Fruit fly (Drosophila melanogaster) whole organism, embryonic: ENCODE measurements around the gene CG8460.

ENCODE experiments used
- CG18619 ChIP-seq: fragments of 200-800 bp; sonication (Bioruptor generic); optimal IDR thresholded peaks from 3 replicates; lab custom pipeline; 2017; ENCODE audit warnings: missing biosample characterization, mild to moderate bottlenecking, missing genetic modification characterization
- CG3163 ChIP-seq: fragments of 200-800 bp; sonication (Bioruptor generic); optimal IDR thresholded peaks from 3 replicates; lab custom pipeline; 2016; ENCODE audit warnings: missing biosample characterization, missing genetic modification characterization
- CG3838 ChIP-seq: fragments of 200-800 bp; sonication (Bioruptor generic); optimal IDR thresholded peaks from 3 replicates; lab custom pipeline; 2016; ENCODE audit warnings: missing biosample characterization, missing genetic modification characterization
- CG42726 ChIP-seq: fragments of 200-800 bp; sonication (Bioruptor generic); IDR thresholded peaks from 2 replicates; pipeline ENCODE4 v1.3.6; 2022; ENCODE audit warnings: missing biosample characterization, missing genetic modification characterization; ENCODE audit not compliant: partially characterized antibody
- CG4360 ChIP-seq: fragments of 200-800 bp; sonication (Bioruptor generic); IDR thresholded peaks from 2 replicates; pipeline ENCODE4 v1.3.6; 2022; ENCODE audit warnings: missing biosample characterization, missing genetic modification characterization
- CG7372 ChIP-seq: fragments of 200-800 bp; sonication (Bioruptor generic); IDR thresholded peaks from 2 replicates; pipeline ENCODE4 v1.3.6; 2022; ENCODE audit warnings: missing biosample characterization, missing genetic modification characterization
- Taf1 ChIP-seq: fragments of 200-800 bp; sonication (Bioruptor generic); IDR thresholded peaks from 2 replicates; pipeline ENCODE4 v1.3.6; 2022; ENCODE audit warnings: missing biosample characterization, missing genetic modification characterization
- Vsx1 ChIP-seq: fragments of 200-800 bp; sonication (Bioruptor generic); optimal IDR thresholded peaks from 2 replicates; lab custom pipeline; 2017; ENCODE audit warnings: missing biosample characterization, mild to moderate bottlenecking, missing genetic modification characterization, missing genetic modification reagents
- chm ChIP-seq: fragments of 200-800 bp; sonication (Bioruptor generic); IDR thresholded peaks from 2 replicates; pipeline ENCODE4 v1.3.6; 2022; ENCODE audit warnings: missing biosample characterization, missing genetic modification characterization
- h ChIP-seq: fragments of >200 bp; optimal IDR thresholded peaks from 2 replicates; lab custom pipeline; 2017
- hb ChIP-seq: fragments of 200-800 bp; sonication (Bioruptor generic); IDR thresholded peaks from 3 replicates; pipeline ENCODE4 v1.3.6; 2022; ENCODE audit warnings: missing biosample characterization, missing genetic modification characterization; ENCODE audit not compliant: partially characterized antibody
- jigr1 ChIP-seq: fragments of 200-800 bp; sonication (Bioruptor generic); IDR thresholded peaks from 3 replicates; pipeline ENCODE4 v1.3.6; 2022; ENCODE audit warnings: missing biosample characterization, missing genetic modification characterization
- tio ChIP-seq: fragments of 200-800 bp; sonication (Bioruptor generic); optimal IDR thresholded peaks from 2 replicates; lab custom pipeline; 2017; ENCODE audit warnings: missing biosample characterization, missing genetic modification characterization, inconsistent platforms

dm6 chr2L:8163025-8163351 lies 34.0 kb upstream of the CG8460 start, which contains the start of gene Piezo:
- TF ChIP-seq h (lab: Kevin White, UChicago) (no peak), CG3163 (GFP tag; lab: Kevin White, UChicago) (no peak), chm (GFP tag; lab: Robert Waterston, UW) (no peak), tio (no peak), CG18619 (no peak), Vsx1 (GFP tag; lab: Kevin White, UChicago) (no peak), CG7372 (GFP tag; lab: Robert Waterston, UW) (no peak), CG4360 (GFP tag; lab: Robert Waterston, UW) (no peak), hb (0 out of 3 replicates have a peak, but pooled peaks have one; percentile 32), CG3838 (GFP tag; lab: Kevin White, UChicago) (no peak), CG42726 (peak; percentile 49; the same call in 1 of the 2 replicates), Taf1 (GFP tag; lab: Robert Waterston, UW) (no peak), jigr1 (no peak)
